ENCODE assay signal across 4 fruit fly cellular contexts in genomic region chr3R:20001595-20001997, dm6.
TF ChIP-seq lines count a peak whose summit lies in the region.

No protein-coding gene starts in this region.

- TF ChIP-seq CTCF in whole organism, embryonic (GFP tag; optimal IDR thresholded peaks at IDR 0.05; lab: Kevin White, UChicago) = no peak

TF ChIP-seq in whole organism, embryonic, 481 proteins besides CTCF, POLR2A, EP300 and RAD21 (continues in another document):
- TF ChIP-seq CG11504 (tag; optimal IDR thresholded peaks at IDR 0.05; lab: Kevin White, UChicago) = peak; percentile 45
- no peak for TF ChIP-seq run (tag; optimal IDR thresholded peaks at IDR 0.05; lab: Kevin White, UChicago)
- peak; percentile 18 for TF ChIP-seq CG30403 (GFP tag; optimal IDR thresholded peaks at IDR 0.05; lab: Kevin White, UChicago)
- no peak for TF ChIP-seq CG4617 (GFP tag; optimal IDR thresholded peaks at IDR 0.05; lab: Kevin White, UChicago; ENCODE audit: borderline replicate concordance)
- peak; percentile 38; the same call in 1 of the 2 replicates for TF ChIP-seq CG31441 (GFP tag; IDR thresholded peaks at IDR 0.05; lab: Robert Waterston, UW)
- no peak for TF ChIP-seq CG11085 (GFP tag; IDR thresholded peaks at IDR 0.05; lab: Robert Waterston, UW)
- TF ChIP-seq dysf (GFP tag; IDR thresholded peaks at IDR 0.05; lab: Robert Waterston, UW) = 0 out of 3 replicates have a peak, but pooled peaks have one; percentile 21
- TF ChIP-seq CG7839 (tag; optimal IDR thresholded peaks at IDR 0.05; lab: Kevin White, UChicago) = peak; percentile 38
- peak; percentile 30 for TF ChIP-seq CG10979 (tag; optimal IDR thresholded peaks at IDR 0.05; lab: Kevin White, UChicago)
- no peak for TF ChIP-seq Rfx (GFP tag; IDR thresholded peaks at IDR 0.05; lab: Robert Waterston, UW)
- no peak for TF ChIP-seq CG8765 (GFP tag; IDR thresholded peaks at IDR 0.05; lab: Robert Waterston, UW)
- peak; percentile 24; the same call in 1 of the 2 replicates for TF ChIP-seq CG32532 (GFP tag; IDR thresholded peaks at IDR 0.05; lab: Robert Waterston, UW)
- peak; percentile 11 for TF ChIP-seq dmrt99B (tag; optimal IDR thresholded peaks at IDR 0.05; lab: Kevin White, UChicago)
- no peak for TF ChIP-seq prd (optimal IDR thresholded peaks at IDR 0.05; lab: Kevin White, UChicago)
- peak; percentile 15; the same call in 1 of the 3 replicates for TF ChIP-seq prd (GFP tag; IDR thresholded peaks at IDR 0.05; lab: Robert Waterston, UW)
- no peak for TF ChIP-seq Nf-YC (tag; optimal IDR thresholded peaks at IDR 0.05; lab: Kevin White, UChicago)
- peak; percentile 20 for TF ChIP-seq CG2678 (tag; optimal IDR thresholded peaks at IDR 0.05; lab: Kevin White, UChicago)
- no peak for TF ChIP-seq CG7372 (GFP tag; IDR thresholded peaks at IDR 0.05; lab: Robert Waterston, UW)
- TF ChIP-seq Ada2b (GFP tag; IDR thresholded peaks at IDR 0.05; lab: Robert Waterston, UW) = no peak
- TF ChIP-seq nmo (GFP tag; optimal IDR thresholded peaks at IDR 0.05; lab: Kevin White, UChicago) = peak; percentile 18
- TF ChIP-seq phol (tag; optimal IDR thresholded peaks at IDR 0.05; lab: Kevin White, UChicago) = peak; percentile 26
- peak; percentile 25; the same call in 1 of the 2 replicates for TF ChIP-seq sisA (GFP tag; IDR thresholded peaks at IDR 0.05; lab: Robert Waterston, UW)

TF ChIP-seq in whole organism, prepupa, 60 proteins besides CTCF, POLR2A, EP300 and RAD21 (continues in another document):
- TF ChIP-seq vri (GFP tag; optimal IDR thresholded peaks at IDR 0.05; lab: Kevin White, UChicago) (no peak), Eip75B (GFP tag; optimal IDR thresholded peaks at IDR 0.05; lab: Kevin White, UChicago) (peak; percentile 59), CG11294 (GFP tag; IDR thresholded peaks at IDR 0.05; lab: Robert Waterston, UW) (no peak), eg (GFP tag; IDR thresholded peaks at IDR 0.05; lab: Robert Waterston, UW) (no peak), Smox (GFP tag; optimal IDR thresholded peaks at IDR 0.05; lab: Kevin White, UChicago) (peak; percentile 64), Sox14 (GFP tag; optimal IDR thresholded peaks at IDR 0.05; lab: Kevin White, UChicago) (peak; percentile 39), Eip78C (GFP tag; lab: Kevin White, UChicago) (peak; percentile 77), CG7368 (GFP tag; optimal IDR thresholded peaks at IDR 0.05; lab: Kevin White, UChicago) (no peak), Hr39 (GFP tag; optimal IDR thresholded peaks at IDR 0.05; lab: Kevin White, UChicago) (peak; percentile 45), Hr4 (GFP tag; optimal IDR thresholded peaks at IDR 0.05; lab: Kevin White, UChicago) (peak; percentile 49), dsx (GFP tag; optimal IDR thresholded peaks at IDR 0.05; lab: Kevin White, UChicago; ENCODE audit: poor library complexity, severe bottlenecking) (no peak), CG6276 (GFP tag; optimal IDR thresholded peaks at IDR 0.05; lab: Kevin White, UChicago) (no peak), fkh (GFP tag; optimal IDR thresholded peaks at IDR 0.05; lab: Kevin White, UChicago) (no peak), CG10631 (GFP tag; optimal IDR thresholded peaks at IDR 0.05; lab: Kevin White, UChicago) (peak; percentile 45), topi (GFP tag; optimal IDR thresholded peaks at IDR 0.05; lab: Kevin White, UChicago) (peak; percentile 74), salr (GFP tag; optimal IDR thresholded peaks at IDR 0.05; lab: Kevin White, UChicago) (peak in 1 of 2 experiments; percentile 55), Eip93F (GFP tag; optimal IDR thresholded peaks at IDR 0.05; lab: Kevin White, UChicago) (no peak), CG34406 (GFP tag; optimal IDR thresholded peaks at IDR 0.05; lab: Kevin White, UChicago) (peak; percentile 46), achi (GFP tag; optimal IDR thresholded peaks at IDR 0.05; lab: Kevin White, UChicago) (peak; percentile 35), Hr38 (GFP tag; optimal IDR thresholded peaks at IDR 0.05; lab: Kevin White, UChicago) (no peak), cyc (GFP tag; optimal IDR thresholded peaks at IDR 0.05; lab: Kevin White, UChicago) (peak; percentile 53), CG6163 (GFP tag; IDR thresholded peaks at IDR 0.05; lab: Robert Waterston, UW) (no peak), CG8632 (GFP tag; optimal IDR thresholded peaks at IDR 0.05; lab: Kevin White, UChicago) (peak; percentile 37), spab (GFP tag; optimal IDR thresholded peaks at IDR 0.05; lab: Kevin White, UChicago) (peak; percentile 16)

TF ChIP-seq in whole organism, pupa, 21 proteins besides CTCF, POLR2A, EP300 and RAD21:
- TF ChIP-seq CG15710 (tag; optimal IDR thresholded peaks at IDR 0.05; lab: Kevin White, UChicago) = peak; percentile 48
- TF ChIP-seq fd96Ca (GFP tag; IDR thresholded peaks at IDR 0.05; lab: Robert Waterston, UW) = no peak
- TF ChIP-seq CG8159 (tag; optimal IDR thresholded peaks at IDR 0.05; lab: Kevin White, UChicago) = peak; percentile 47
- peak; percentile 29 for TF ChIP-seq Pif1A (GFP tag; optimal IDR thresholded peaks at IDR 0.05; lab: Kevin White, UChicago)
- peak; percentile 7 for TF ChIP-seq CG8301 (tag; optimal IDR thresholded peaks at IDR 0.05; lab: Kevin White, UChicago)
- peak; percentile 40 for TF ChIP-seq Snoo (tag; optimal IDR thresholded peaks at IDR 0.05; lab: Kevin White, UChicago)
- TF ChIP-seq CG4496 (GFP tag; IDR thresholded peaks at IDR 0.05; lab: Robert Waterston, UW) = no peak
- TF ChIP-seq CG9948 (tag; optimal IDR thresholded peaks at IDR 0.05; lab: Kevin White, UChicago) = peak; percentile 35
- peak; percentile 2 for TF ChIP-seq CG17806 (tag; optimal IDR thresholded peaks at IDR 0.05; lab: Kevin White, UChicago)
- TF ChIP-seq CG14655 (GFP tag; optimal IDR thresholded peaks at IDR 0.05; lab: Kevin White, UChicago) = peak; percentile 47
TF ChIP-seq in whole organism, pupa: peak in this region for 8.

TF ChIP-seq in whole organism, wandering third instar larva, 38 proteins besides CTCF, POLR2A, EP300 and RAD21:
- TF ChIP-seq psq (GFP tag; optimal IDR thresholded peaks at IDR 0.05; lab: Kevin White, UChicago) (peak; percentile 37), jim (GFP tag; optimal IDR thresholded peaks at IDR 0.05; lab: Kevin White, UChicago) (no peak), Hr83 (GFP tag; optimal IDR thresholded peaks at IDR 0.05; lab: Kevin White, UChicago; ENCODE audit: poor library complexity, severe bottlenecking) (no peak), brk (GFP tag; optimal IDR thresholded peaks at IDR 0.05; lab: Kevin White, UChicago) (no peak), br (GFP tag; optimal IDR thresholded peaks at IDR 0.05; lab: Kevin White, UChicago) (peak; percentile 8), GATAd (GFP tag; optimal IDR thresholded peaks at IDR 0.05; lab: Kevin White, UChicago) (no peak), dsf (GFP tag; optimal IDR thresholded peaks at IDR 0.05; lab: Kevin White, UChicago; ENCODE audit: borderline replicate concordance) (no peak), Dif (GFP tag; optimal IDR thresholded peaks at IDR 0.05; lab: Kevin White, UChicago; ENCODE audit: partially characterized antibody) (no peak), Dfd (GFP tag; optimal IDR thresholded peaks at IDR 0.05; lab: Kevin White, UChicago) (no peak), sv (GFP tag; optimal IDR thresholded peaks at IDR 0.05; lab: Kevin White, UChicago) (no peak), h (GFP tag; optimal IDR thresholded peaks at IDR 0.05; lab: Kevin White, UChicago) (peak; percentile 23), tai (GFP tag; optimal IDR thresholded peaks at IDR 0.05; lab: Kevin White, UChicago) (no peak), CG9705 (GFP tag; optimal IDR thresholded peaks at IDR 0.05; lab: Kevin White, UChicago) (no peak), CrebA (GFP tag; optimal IDR thresholded peaks at IDR 0.05; lab: Kevin White, UChicago; ENCODE audit: borderline replicate concordance) (no peak), HLH106 (tag; optimal IDR thresholded peaks at IDR 0.05; lab: Kevin White, UChicago) (peak; percentile 38), woc (GFP tag; optimal IDR thresholded peaks at IDR 0.05; lab: Kevin White, UChicago) (peak; percentile 78), Jra (GFP tag; optimal IDR thresholded peaks at IDR 0.05; lab: Kevin White, UChicago) (no peak), pan (optimal IDR thresholded peaks at IDR 0.05; lab: Kevin White, UChicago) (no peak), Hr78 (GFP tag; optimal IDR thresholded peaks at IDR 0.05; lab: Kevin White, UChicago) (no peak), N (GFP tag; optimal IDR thresholded peaks at IDR 0.05; lab: Kevin White, UChicago) (no peak), dl (GFP tag; optimal IDR thresholded peaks at IDR 0.05; lab: Kevin White, UChicago; ENCODE audit: insufficient read depth in 1 of 2, partially characterized antibody in 2 of 2) (no peak), Sp1 (GFP tag; optimal IDR thresholded peaks at IDR 0.05; lab: Kevin White, UChicago) (peak; percentile 43), foxo (GFP tag; optimal IDR thresholded peaks at IDR 0.05; lab: Kevin White, UChicago) (peak in 1 of 2 experiments; percentile 31), Mio (GFP tag; optimal IDR thresholded peaks at IDR 0.05; lab: Kevin White, UChicago) (no peak), OdsH (GFP tag; optimal IDR thresholded peaks at IDR 0.05; lab: Kevin White, UChicago) (peak; percentile 9), Hnf4 (GFP tag; optimal IDR thresholded peaks at IDR 0.05; lab: Kevin White, UChicago) (peak; percentile 6), lola (GFP tag; optimal IDR thresholded peaks at IDR 0.05; lab: Kevin White, UChicago) (no peak), dmrt93B (GFP tag; optimal IDR thresholded peaks at IDR 0.05; lab: Kevin White, UChicago) (peak; percentile 26), fru (GFP tag; optimal IDR thresholded peaks at IDR 0.05; lab: Kevin White, UChicago) (peak; percentile 44), sage (GFP tag; optimal IDR thresholded peaks at IDR 0.05; lab: Kevin White, UChicago) (no peak), CG32264 (GFP tag; optimal IDR thresholded peaks at IDR 0.05; lab: Kevin White, UChicago) (no peak), rgr (GFP tag; optimal IDR thresholded peaks at IDR 0.05; lab: Kevin White, UChicago) (peak; percentile 17), usp (GFP tag; optimal IDR thresholded peaks at IDR 0.05; lab: Kevin White, UChicago) (no peak), Abd-B (GFP tag; optimal IDR thresholded peaks at IDR 0.05; lab: Kevin White, UChicago) (no peak)
TF ChIP-seq in whole organism, wandering third instar larva: peak in this region for 12.

Comparison
In these comparisons a context has a peak if more than half of its experiments do, and no peak if none do; other contexts are left out.
1. Of the 7 proteins assayed by ChIP-seq in both whole organism, embryonic and whole organism, prepupa: peak only in whole organism, embryonic: none; only in whole organism, prepupa: Hr39; in both: Sox102F; in neither: 5.